Comparison of ENCODE assay signal across 1 fruit fly cellular context in the genomic region with DNA sequence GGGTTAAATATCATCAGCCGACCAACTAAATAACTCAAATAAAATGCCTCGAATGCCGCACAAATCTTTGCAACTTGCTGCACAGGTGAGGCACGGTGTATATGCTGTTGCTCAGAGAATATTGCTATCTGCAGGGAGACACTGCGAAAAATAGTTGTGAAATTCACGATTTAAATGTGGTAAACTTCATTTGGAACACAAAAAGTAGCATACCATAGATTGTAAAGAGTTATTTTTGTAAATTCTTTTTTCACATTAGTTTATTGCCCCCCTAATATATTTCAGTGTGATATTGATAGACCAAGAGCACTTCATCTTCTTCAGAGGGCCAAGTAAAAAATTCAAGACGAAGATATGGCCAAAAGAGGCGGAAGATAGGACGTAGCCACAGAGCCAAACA.
TF ChIP-seq lines count a peak whose summit lies in the region.

No protein-coding gene starts in this region.

TF ChIP-seq in whole organism, embryonic, 481 proteins besides CTCF, POLR2A, EP300 and RAD21 (continued from another document and continues in another):
- TF ChIP-seq CG1233 (GFP tag; optimal IDR thresholded peaks at IDR 0.05; lab: Kevin White, UChicago) = no peak
- peak; percentile 62; the same call in 2 of the 3 replicates for TF ChIP-seq dysf (GFP tag; IDR thresholded peaks at IDR 0.05; lab: Robert Waterston, UW)
- TF ChIP-seq hbn (GFP tag; IDR thresholded peaks at IDR 0.05; lab: Robert Waterston, UW; ENCODE audit: partially characterized antibody) = no peak
- no peak for TF ChIP-seq cad (GFP tag; optimal IDR thresholded peaks at IDR 0.05; lab: Kevin White, UChicago)
- TF ChIP-seq CG33213 (GFP tag; optimal IDR thresholded peaks at IDR 0.05; lab: Kevin White, UChicago) = no peak
- TF ChIP-seq ara (GFP tag; IDR thresholded peaks at IDR 0.05; lab: Robert Waterston, UW) = no peak
- TF ChIP-seq ap (GFP tag; IDR thresholded peaks at IDR 0.05; lab: Robert Waterston, UW) = 0 out of 2 replicates have a peak, but pooled peaks have one; percentile 17
- no peak for TF ChIP-seq otp (GFP tag; IDR thresholded peaks at IDR 0.05; lab: Robert Waterston, UW)
- TF ChIP-seq danr (GFP tag; IDR thresholded peaks at IDR 0.05; lab: Robert Waterston, UW) = no peak
- peak; percentile 87 for TF ChIP-seq sens (GFP tag; lab: Kevin White, UChicago)
- TF ChIP-seq shn (GFP tag; optimal IDR thresholded peaks at IDR 0.05; lab: Kevin White, UChicago) = no peak
- no peak for TF ChIP-seq pfk (GFP tag; optimal IDR thresholded peaks at IDR 0.05; lab: Kevin White, UChicago)
- no peak for TF ChIP-seq CG8089 (GFP tag; optimal IDR thresholded peaks at IDR 0.05; lab: Kevin White, UChicago)
- TF ChIP-seq stc (GFP tag; IDR thresholded peaks at IDR 0.05; lab: Robert Waterston, UW) = no peak
- no peak for TF ChIP-seq en (GFP tag; optimal IDR thresholded peaks at IDR 0.05; lab: Kevin White, UChicago)
- no peak for TF ChIP-seq Dip3 (GFP tag; optimal IDR thresholded peaks at IDR 0.05; lab: Kevin White, UChicago)
- peak; percentile 52; the same call in 1 of the 2 replicates for TF ChIP-seq lmd (GFP tag; IDR thresholded peaks at IDR 0.05; lab: Robert Waterston, UW)
- no peak for TF ChIP-seq h (optimal IDR thresholded peaks at IDR 0.05; lab: Kevin White, UChicago)
- TF ChIP-seq CG4328 (GFP tag; optimal IDR thresholded peaks at IDR 0.05; lab: Kevin White, UChicago) = no peak
- no peak for TF ChIP-seq CG3163 (GFP tag; optimal IDR thresholded peaks at IDR 0.05; lab: Kevin White, UChicago)
- TF ChIP-seq br (optimal IDR thresholded peaks at IDR 0.05; lab: Kevin White, UChicago) = no peak
- no peak for TF ChIP-seq Doc3 (GFP tag; IDR thresholded peaks at IDR 0.05; lab: Robert Waterston, UW; ENCODE audit: partially characterized antibody)
- TF ChIP-seq tll (GFP tag; optimal IDR thresholded peaks at IDR 0.05; lab: Kevin White, UChicago) = no peak
- TF ChIP-seq Nf-YC (tag; optimal IDR thresholded peaks at IDR 0.05; lab: Kevin White, UChicago) = no peak
- 0 out of 3 replicates have a peak, but pooled peaks have one; percentile 13 for TF ChIP-seq Aef1 (GFP tag; IDR thresholded peaks at IDR 0.05; lab: Robert Waterston, UW)
- TF ChIP-seq CG9609 (GFP tag; optimal IDR thresholded peaks at IDR 0.05; lab: Kevin White, UChicago) = no peak
- TF ChIP-seq ATbp (GFP tag; optimal IDR thresholded peaks at IDR 0.05; lab: Kevin White, UChicago) = peak; percentile 29
- no peak for TF ChIP-seq CG7928 (GFP tag; optimal IDR thresholded peaks at IDR 0.05; lab: Kevin White, UChicago)
- TF ChIP-seq CG17802 (tag; optimal IDR thresholded peaks at IDR 0.05; lab: Kevin White, UChicago) = no peak
- TF ChIP-seq ato (GFP tag; IDR thresholded peaks at IDR 0.05; lab: Robert Waterston, UW; ENCODE audit: partially characterized antibody) = no peak
- no peak for TF ChIP-seq D19A (tag; optimal IDR thresholded peaks at IDR 0.05; lab: Kevin White, UChicago)
- TF ChIP-seq CG6854 (GFP tag; optimal IDR thresholded peaks at IDR 0.05; lab: Kevin White, UChicago) = no peak
- no peak for TF ChIP-seq CG11456 (GFP tag; IDR thresholded peaks at IDR 0.05; lab: Robert Waterston, UW)
- no peak for TF ChIP-seq luna (GFP tag; optimal IDR thresholded peaks at IDR 0.05; lab: Kevin White, UChicago)
- TF ChIP-seq CG13775 (GFP tag; optimal IDR thresholded peaks at IDR 0.05; lab: Kevin White, UChicago) = peak; percentile 11
- no peak for TF ChIP-seq CG2712 (tag; optimal IDR thresholded peaks at IDR 0.05; lab: Kevin White, UChicago)
- peak; percentile 50; the same call in 2 of the 3 replicates for TF ChIP-seq B-H1 (GFP tag; IDR thresholded peaks at IDR 0.05; lab: Robert Waterston, UW)
- no peak for TF ChIP-seq Hand (GFP tag; optimal IDR thresholded peaks at IDR 0.05; lab: Kevin White, UChicago)
- TF ChIP-seq MBD-R2 (GFP tag; IDR thresholded peaks at IDR 0.05; lab: Robert Waterston, UW) = no peak
- TF ChIP-seq dati (GFP tag; IDR thresholded peaks at IDR 0.05; lab: Robert Waterston, UW) = no peak
- TF ChIP-seq Mad (GFP tag; optimal IDR thresholded peaks at IDR 0.05; lab: Kevin White, UChicago) = no peak
- TF ChIP-seq Fer3 (tag; optimal IDR thresholded peaks at IDR 0.05; lab: Kevin White, UChicago) = peak; percentile 20
- TF ChIP-seq CG30403 (GFP tag; optimal IDR thresholded peaks at IDR 0.05; lab: Kevin White, UChicago) = peak; percentile 8
- no peak for TF ChIP-seq Atf-2 (GFP tag; optimal IDR thresholded peaks at IDR 0.05; lab: Kevin White, UChicago)
- no peak for TF ChIP-seq da (GFP tag; optimal IDR thresholded peaks at IDR 0.05; lab: Kevin White, UChicago)
- peak; percentile 30 for TF ChIP-seq Xbp1 (GFP tag; optimal IDR thresholded peaks at IDR 0.05; lab: Kevin White, UChicago)
- peak; percentile 52 for TF ChIP-seq Ptx1 (GFP tag; IDR thresholded peaks at IDR 0.05; lab: Robert Waterston, UW)
- no peak for TF ChIP-seq Dll (GFP tag; IDR thresholded peaks at IDR 0.05; lab: Robert Waterston, UW; ENCODE audit: partially characterized antibody)
- TF ChIP-seq bbx (GFP tag; IDR thresholded peaks at IDR 0.05; lab: Robert Waterston, UW; ENCODE audit: partially characterized antibody) = no peak
- TF ChIP-seq CG30431 (GFP tag; optimal IDR thresholded peaks at IDR 0.05; lab: Kevin White, UChicago) = no peak
- TF ChIP-seq gcm2 (GFP tag; optimal IDR thresholded peaks at IDR 0.05; lab: Kevin White, UChicago) = no peak
- TF ChIP-seq dpn (GFP tag; optimal IDR thresholded peaks at IDR 0.05; lab: Kevin White, UChicago) = peak in 1 of 2 experiments; percentile 6
- TF ChIP-seq nom (GFP tag; optimal IDR thresholded peaks at IDR 0.05; lab: Kevin White, UChicago) = peak; percentile 40
- TF ChIP-seq BtbVII (GFP tag; optimal IDR thresholded peaks at IDR 0.05; lab: Kevin White, UChicago) = peak; percentile 25
- TF ChIP-seq Neu2 (GFP tag; optimal IDR thresholded peaks at IDR 0.05; lab: Kevin White, UChicago; ENCODE audit: borderline replicate concordance) = no peak
- peak in 1 of 2 experiments; percentile 7 for TF ChIP-seq chif (GFP tag; optimal IDR thresholded peaks at IDR 0.05; lab: Kevin White, UChicago)
- TF ChIP-seq Hr78 (GFP tag; optimal IDR thresholded peaks at IDR 0.05; lab: Kevin White, UChicago) = no peak
- TF ChIP-seq CG43689 (GFP tag; IDR thresholded peaks at IDR 0.05; lab: Robert Waterston, UW) = no peak
- TF ChIP-seq CG4282 (GFP tag; optimal IDR thresholded peaks at IDR 0.05; lab: Kevin White, UChicago) = no peak
- no peak for TF ChIP-seq NFAT (GFP tag; IDR thresholded peaks at IDR 0.05; lab: Robert Waterston, UW)
- TF ChIP-seq seq (GFP tag; IDR thresholded peaks at IDR 0.05; lab: Robert Waterston, UW) = no peak
- no peak for TF ChIP-seq Awh (GFP tag; IDR thresholded peaks at IDR 0.05; lab: Robert Waterston, UW)
- no peak for TF ChIP-seq CG1603 (tag; optimal IDR thresholded peaks at IDR 0.05; lab: Kevin White, UChicago)
- TF ChIP-seq Optix (GFP tag; IDR thresholded peaks at IDR 0.05; lab: Robert Waterston, UW) = no peak
- TF ChIP-seq CG12219 (GFP tag; optimal IDR thresholded peaks at IDR 0.05; lab: Kevin White, UChicago) = peak; percentile 12
- TF ChIP-seq her (GFP tag; optimal IDR thresholded peaks at IDR 0.05; lab: Kevin White, UChicago) = no peak
- no peak for TF ChIP-seq CG2116 (GFP tag; optimal IDR thresholded peaks at IDR 0.05; lab: Kevin White, UChicago)
- TF ChIP-seq Taf1 (GFP tag; IDR thresholded peaks at IDR 0.05; lab: Robert Waterston, UW) = no peak
- TF ChIP-seq tgo (GFP tag; IDR thresholded peaks at IDR 0.05; lab: Robert Waterston, UW) = peak; percentile 46; the same call in 2 of the 3 replicates
- no peak for TF ChIP-seq Bdp1 (GFP tag; optimal IDR thresholded peaks at IDR 0.05; lab: Kevin White, UChicago)
- no peak for TF ChIP-seq CG7357 (GFP tag; IDR thresholded peaks at IDR 0.05; lab: Robert Waterston, UW)
- TF ChIP-seq tna (GFP tag; IDR thresholded peaks at IDR 0.05; lab: Robert Waterston, UW; ENCODE audit: partially characterized antibody) = no peak
- no peak for TF ChIP-seq Vsx1 (GFP tag; optimal IDR thresholded peaks at IDR 0.05; lab: Kevin White, UChicago)
- peak; percentile 26 for TF ChIP-seq CG15269 (tag; optimal IDR thresholded peaks at IDR 0.05; lab: Kevin White, UChicago)
- TF ChIP-seq Adf1 (GFP tag; IDR thresholded peaks at IDR 0.05; lab: Robert Waterston, UW) = no peak
- TF ChIP-seq CG10431 (GFP tag; optimal IDR thresholded peaks at IDR 0.05; lab: Kevin White, UChicago) = no peak
- TF ChIP-seq zfh1 (GFP tag; IDR thresholded peaks at IDR 0.05; lab: Robert Waterston, UW) = peak; percentile 44; the same call in 1 of the 3 replicates
- TF ChIP-seq CG10979 (tag; optimal IDR thresholded peaks at IDR 0.05; lab: Kevin White, UChicago) = no peak
- no peak for TF ChIP-seq croc (GFP tag; conservative IDR thresholded peaks at IDR 0.05; lab: Robert Waterston, UW)
- TF ChIP-seq slbo (GFP tag; IDR thresholded peaks at IDR 0.05; lab: Robert Waterston, UW) = peak; percentile 43; the same call in 1 of the 2 replicates
- no peak for TF ChIP-seq CG33557 (GFP tag; optimal IDR thresholded peaks at IDR 0.05; lab: Kevin White, UChicago)
- TF ChIP-seq ewg (GFP tag; optimal IDR thresholded peaks at IDR 0.05; lab: Kevin White, UChicago) = no peak
- no peak for TF ChIP-seq CG7556 (GFP tag; optimal IDR thresholded peaks at IDR 0.05; lab: Kevin White, UChicago)
- no peak for TF ChIP-seq CG3065 (GFP tag; optimal IDR thresholded peaks at IDR 0.05; lab: Kevin White, UChicago)
- TF ChIP-seq CG32767 (GFP tag; IDR thresholded peaks at IDR 0.05; lab: Robert Waterston, UW) = no peak
- no peak for TF ChIP-seq Pdp1 (GFP tag; optimal IDR thresholded peaks at IDR 0.05; lab: Kevin White, UChicago)
- 0 out of 3 replicates have a peak, but pooled peaks have one; percentile 37 for TF ChIP-seq CG11093 (GFP tag; IDR thresholded peaks at IDR 0.05; lab: Robert Waterston, UW)
- no peak for TF ChIP-seq Spps (tag; optimal IDR thresholded peaks at IDR 0.05; lab: Kevin White, UChicago)
- TF ChIP-seq so (GFP tag; IDR thresholded peaks at IDR 0.05; lab: Robert Waterston, UW) = no peak
- TF ChIP-seq Dfd (GFP tag; optimal IDR thresholded peaks at IDR 0.05; lab: Kevin White, UChicago) = no peak
- TF ChIP-seq CG17361 (GFP tag; IDR thresholded peaks at IDR 0.05; lab: Robert Waterston, UW) = no peak
- no peak for TF ChIP-seq Opbp (GFP tag; IDR thresholded peaks at IDR 0.05; lab: Robert Waterston, UW; ENCODE audit: partially characterized antibody)
- no peak for TF ChIP-seq Six4 (GFP tag; optimal IDR thresholded peaks at IDR 0.05; lab: Kevin White, UChicago)
- no peak for TF ChIP-seq CG10654 (GFP tag; optimal IDR thresholded peaks at IDR 0.05; lab: Kevin White, UChicago)
- peak; percentile 40; the same call in 1 of the 2 replicates for TF ChIP-seq Xrp1 (GFP tag; IDR thresholded peaks at IDR 0.05; lab: Robert Waterston, UW)
- TF ChIP-seq Fer1 (GFP tag; optimal IDR thresholded peaks at IDR 0.05; lab: Kevin White, UChicago) = no peak
- no peak for TF ChIP-seq HLH54F (GFP tag; optimal IDR thresholded peaks at IDR 0.05; lab: Kevin White, UChicago)
- no peak for TF ChIP-seq CG6254 (GFP tag; optimal IDR thresholded peaks at IDR 0.05; lab: Kevin White, UChicago)
- peak; percentile 27 for TF ChIP-seq CG2120 (GFP tag; optimal IDR thresholded peaks at IDR 0.05; lab: Kevin White, UChicago)
- TF ChIP-seq CG8924 (tag; optimal IDR thresholded peaks at IDR 0.05; lab: Kevin White, UChicago) = no peak
- no peak for TF ChIP-seq dm (GFP tag; optimal IDR thresholded peaks at IDR 0.05; lab: Kevin White, UChicago)
- peak; percentile 22 for TF ChIP-seq Meics (GFP tag; optimal IDR thresholded peaks at IDR 0.05; lab: Kevin White, UChicago)
- TF ChIP-seq fd96Cb (tag; optimal IDR thresholded peaks at IDR 0.05; lab: Kevin White, UChicago) = no peak
- TF ChIP-seq kni (GFP tag; optimal IDR thresholded peaks at IDR 0.05; lab: Kevin White, UChicago) = no peak
- TF ChIP-seq ERR (GFP tag; optimal IDR thresholded peaks at IDR 0.05; lab: Kevin White, UChicago) = no peak
- TF ChIP-seq lab (GFP tag; optimal IDR thresholded peaks at IDR 0.05; lab: Kevin White, UChicago) = peak; percentile 52
- TF ChIP-seq CG7963 (GFP tag; IDR thresholded peaks at IDR 0.05; lab: Robert Waterston, UW; ENCODE audit: partially characterized antibody) = no peak
- TF ChIP-seq kay (GFP tag; optimal IDR thresholded peaks at IDR 0.05; lab: Kevin White, UChicago) = no peak
- TF ChIP-seq CG3281 (GFP tag; optimal IDR thresholded peaks at IDR 0.05; lab: Kevin White, UChicago) = peak; percentile 2
- no peak for TF ChIP-seq zfh2 (GFP tag; optimal IDR thresholded peaks at IDR 0.05; lab: Kevin White, UChicago)
- TF ChIP-seq Hmx (GFP tag; optimal IDR thresholded peaks at IDR 0.05; lab: Kevin White, UChicago) = no peak
- TF ChIP-seq CG6765 (GFP tag; optimal IDR thresholded peaks at IDR 0.05; lab: Kevin White, UChicago) = no peak
- peak; percentile 43 for TF ChIP-seq sisA (GFP tag; IDR thresholded peaks at IDR 0.05; lab: Robert Waterston, UW)
- no peak for TF ChIP-seq ase (GFP tag; IDR thresholded peaks at IDR 0.05; lab: Robert Waterston, UW)
- TF ChIP-seq Asciz (GFP tag; optimal IDR thresholded peaks at IDR 0.05; lab: Kevin White, UChicago) = no peak
- no peak for TF ChIP-seq CG9797 (GFP tag; optimal IDR thresholded peaks at IDR 0.05; lab: Kevin White, UChicago)
- TF ChIP-seq grn (GFP tag; optimal IDR thresholded peaks at IDR 0.05; lab: Kevin White, UChicago) = no peak
- no peak for TF ChIP-seq Max (GFP tag; optimal IDR thresholded peaks at IDR 0.05; lab: Kevin White, UChicago)
- TF ChIP-seq CG2199 (GFP tag; IDR thresholded peaks at IDR 0.05; lab: Robert Waterston, UW) = no peak
- peak; percentile 0 for TF ChIP-seq Chrac-16 (GFP tag; optimal IDR thresholded peaks at IDR 0.05; lab: Kevin White, UChicago)
- no peak for TF ChIP-seq Kr (GFP tag; optimal IDR thresholded peaks at IDR 0.05; lab: Kevin White, UChicago)
- no peak for TF ChIP-seq CG31224 (GFP tag; IDR thresholded peaks at IDR 0.05; lab: Robert Waterston, UW)
- no peak for TF ChIP-seq NC2β (GFP tag; optimal IDR thresholded peaks at IDR 0.05; lab: Kevin White, UChicago)
- TF ChIP-seq org-1 (GFP tag; optimal IDR thresholded peaks at IDR 0.05; lab: Kevin White, UChicago) = no peak
- TF ChIP-seq E2f1 (GFP tag; IDR thresholded peaks at IDR 0.05; lab: Robert Waterston, UW) = 0 out of 2 replicates have a peak, but pooled peaks have one; percentile 31
- no peak for TF ChIP-seq fd3F (GFP tag; optimal IDR thresholded peaks at IDR 0.05; lab: Kevin White, UChicago)
- no peak for TF ChIP-seq jing (GFP tag; optimal IDR thresholded peaks at IDR 0.05; lab: Kevin White, UChicago)
- TF ChIP-seq peb (GFP tag; IDR thresholded peaks at IDR 0.05; lab: Robert Waterston, UW) = 0 out of 2 replicates have a peak, but pooled peaks have one; percentile 19
- no peak for TF ChIP-seq CG3838 (GFP tag; optimal IDR thresholded peaks at IDR 0.05; lab: Kevin White, UChicago)
- TF ChIP-seq CG1024 (GFP tag; IDR thresholded peaks at IDR 0.05; lab: Robert Waterston, UW) = 0 out of 2 replicates have a peak, but pooled peaks have one; percentile 3
